Worm (Caenorhabditis elegans) whole organism, L1 larva: Measurements from ENCODE around the gene T27E4.7.

Source experiments
- C16A3.4 ChIP-seq: fragments of 150-350 bp; optimal IDR thresholded peaks from 2 replicates; lab custom pipeline; 2014; ENCODE audit warnings: missing biosample characterization, missing genetic modification characterization
- C34B4.2 ChIP-seq: sonication (generic microtip); optimal IDR thresholded peaks from 2 replicates; lab custom pipeline; 2017; ENCODE audit warnings: mild to moderate bottlenecking, missing genetic modification characterization, missing compliant biosample characterization
- Y116A8C.19 ChIP-seq: sonication (generic microtip); optimal IDR thresholded peaks from 2 replicates; lab custom pipeline; 2016; ENCODE audit warnings: missing compliant biosample characterization, missing genetic modification characterization, borderline replicate concordance
- aha-1 ChIP-seq: fragments of 150-350 bp; optimal IDR thresholded peaks from 2 replicates; lab custom pipeline; 2014; ENCODE audit warnings: missing biosample characterization, missing genetic modification characterization
- alr-1 ChIP-seq: fragments of 200-800 bp; sonication (Bioruptor generic); optimal IDR thresholded peaks from 2 replicates; lab custom pipeline; 2018; ENCODE audit warnings: borderline replicate concordance, mild to moderate bottlenecking, missing genetic modification characterization, missing compliant biosample characterization
- aly-2 ChIP-seq: fragments of 150-350 bp; optimal IDR thresholded peaks from 2 replicates; lab custom pipeline; 2014; ENCODE audit warnings: missing biosample characterization, missing genetic modification characterization
- ama-1 ChIP-seq: fragments of 150-350 bp; optimal IDR thresholded peaks from 2 replicates; lab custom pipeline; 2014
- blmp-1 ChIP-seq: fragments of 150-350 bp; optimal IDR thresholded peaks from 2 replicates; lab custom pipeline; 2014; ENCODE audit warnings: missing biosample characterization, missing genetic modification characterization
- ceh-90 ChIP-seq: sonication (generic microtip); optimal IDR thresholded peaks from 2 replicates; lab custom pipeline; 2016; ENCODE audit warnings: missing genetic modification characterization, missing compliant biosample characterization
- dsc-1 ChIP-seq: sonication (generic microtip); optimal IDR thresholded peaks from 2 replicates; lab custom pipeline; 2016; ENCODE audit warnings: mild to moderate bottlenecking, missing genetic modification characterization, missing compliant biosample characterization
- efl-1 ChIP-seq, 4 experiments: fragments of 150-350 bp; optimal IDR thresholded peaks in 3 of 4; peaks in 1 of 4; 1 replicate in 1 of 4; 2 replicates in 3 of 4; lab custom pipeline; 2014; ENCODE audit warnings: missing biosample characterization in 2 of 4, missing genetic modification characterization in 2 of 4, missing genetic modification reagents in 2 of 4
- efl-3 ChIP-seq: fragments of 200-800 bp; sonication (Bioruptor generic); optimal IDR thresholded peaks from 2 replicates; lab custom pipeline; 2018; ENCODE audit warnings: mild to moderate bottlenecking, missing genetic modification characterization, missing compliant biosample characterization
- egl-13 ChIP-seq: sonication (generic microtip); optimal IDR thresholded peaks from 2 replicates; lab custom pipeline; 2016; ENCODE audit warnings: missing genotype, missing genetic modification reagents, missing genetic modification characterization, missing compliant biosample characterization
- elt-2 ChIP-seq: sonication (generic microtip); optimal IDR thresholded peaks from 2 replicates; lab custom pipeline; 2016; ENCODE audit warnings: missing genetic modification characterization, mild to moderate bottlenecking, inconsistent platforms, missing compliant biosample characterization, missing genetic modification reagents
- elt-3 ChIP-seq, 6 experiments: fragments of 150-350 bp in 1 of 6; sonication (generic microtip); optimal IDR thresholded peaks; 2 replicates each; lab custom pipeline; 2017 to 2018; ENCODE audit warnings: missing biosample characterization in 6 of 6, missing genetic modification characterization in 6 of 6, inconsistent platforms in 1 of 6
- fkh-4 ChIP-seq: sonication (generic microtip); optimal IDR thresholded peaks from 2 replicates; lab custom pipeline; 2016; ENCODE audit warnings: missing compliant biosample characterization, missing genetic modification characterization, borderline replicate concordance
- grh-1 ChIP-seq: fragments of 200-800 bp; sonication (Bioruptor generic); IDR thresholded peaks from 2 replicates; pipeline ENCODE4 v1.3.6; 2022; ENCODE audit warnings: missing genetic modification reagents, missing genetic modification characterization, missing compliant biosample characterization
- hlh-4 ChIP-seq: sonication (generic microtip); optimal IDR thresholded peaks from 2 replicates; lab custom pipeline; 2016; ENCODE audit warnings: mild to moderate bottlenecking, missing genetic modification characterization, missing compliant biosample characterization
- hpl-2 ChIP-seq: fragments of 150-350 bp; optimal IDR thresholded peaks from 2 replicates; lab custom pipeline; 2014; ENCODE audit warnings: missing biosample characterization, missing genetic modification reagents, missing genetic modification characterization
- isw-1 ChIP-seq: fragments of 200-800 bp; sonication (Bioruptor generic); IDR thresholded peaks from 2 replicates; pipeline ENCODE4 v1.3.6; 2022; ENCODE audit warnings: missing genetic modification characterization, missing compliant biosample characterization
- jun-1 ChIP-seq: fragments of 150-350 bp; optimal IDR thresholded peaks from 2 replicates; lab custom pipeline; 2014; ENCODE audit warnings: missing biosample characterization, missing genetic modification reagents, missing genetic modification characterization
- lin-13 ChIP-seq: fragments of 150-350 bp; optimal IDR thresholded peaks from 2 replicates; lab custom pipeline; 2014; ENCODE audit warnings: missing biosample characterization, missing genetic modification reagents, missing genetic modification characterization
- lin-14 ChIP-seq: fragments of 200-800 bp; sonication (Bioruptor generic); optimal IDR thresholded peaks from 2 replicates; lab custom pipeline; 2018; ENCODE audit warnings: mild to moderate bottlenecking, missing genetic modification characterization, moderate library complexity, missing compliant biosample characterization
- lin-15B ChIP-seq: fragments of 150-350 bp; sonication (generic microtip); optimal IDR thresholded peaks from 3 replicates; lab custom pipeline; 2014; ENCODE audit warnings: missing biosample characterization, missing genetic modification characterization
- lin-39 ChIP-seq: fragments of 150-350 bp; optimal IDR thresholded peaks from 2 replicates; lab custom pipeline; 2014; ENCODE audit warnings: missing biosample characterization, missing genetic modification reagents, missing genetic modification characterization
- mab-9 ChIP-seq: fragments of 200-800 bp; sonication (Bioruptor generic); IDR thresholded peaks from 2 replicates; pipeline ENCODE4 v1.3.6; 2022; ENCODE audit warnings: missing genetic modification reagents, missing genetic modification characterization, missing compliant biosample characterization
- mef-2 ChIP-seq: fragments of 150-350 bp; optimal IDR thresholded peaks from 2 replicates; lab custom pipeline; 2014; ENCODE audit warnings: missing biosample characterization, missing genetic modification characterization
- nhr-11 ChIP-seq: fragments of 150-350 bp; optimal IDR thresholded peaks from 2 replicates; lab custom pipeline; 2014; ENCODE audit warnings: missing biosample characterization, missing genetic modification characterization
- nhr-12 ChIP-seq: sonication (generic microtip); optimal IDR thresholded peaks from 2 replicates; lab custom pipeline; 2017; ENCODE audit warnings: missing biosample characterization, missing genetic modification characterization
- nhr-19 ChIP-seq: fragments of 200-800 bp; sonication (Bioruptor generic); conservative IDR thresholded peaks from 2 replicates; pipeline ENCODE4 v1.3.6; 2022; ENCODE audit warnings: missing genetic modification characterization, missing compliant biosample characterization
- nhr-20 ChIP-seq: sonication (generic microtip); optimal IDR thresholded peaks from 2 replicates; lab custom pipeline; 2016; ENCODE audit warnings: mild to moderate bottlenecking, missing genetic modification characterization, missing compliant biosample characterization
- nhr-237 ChIP-seq: fragments of 150-350 bp; optimal IDR thresholded peaks from 2 replicates; lab custom pipeline; 2014; ENCODE audit warnings: missing biosample characterization, missing genetic modification characterization
- nhr-47 ChIP-seq: sonication (generic microtip); optimal IDR thresholded peaks from 2 replicates; lab custom pipeline; 2016; ENCODE audit warnings: mild to moderate bottlenecking, missing genetic modification characterization, moderate library complexity, missing compliant biosample characterization
- nhr-71 ChIP-seq: sonication (generic microtip); optimal IDR thresholded peaks from 2 replicates; lab custom pipeline; 2016; ENCODE audit warnings: mild to moderate bottlenecking, missing genetic modification characterization, moderate library complexity, missing compliant biosample characterization
- nhr-84 ChIP-seq: sonication (generic microtip); optimal IDR thresholded peaks from 2 replicates; lab custom pipeline; 2017; ENCODE audit warnings: missing biosample characterization, missing genetic modification characterization
- pag-3 ChIP-seq: sonication (generic microtip); optimal IDR thresholded peaks from 2 replicates; lab custom pipeline; 2017; ENCODE audit warnings: missing genetic modification characterization, mild to moderate bottlenecking, missing compliant biosample characterization, antibody characterized with exemption, borderline replicate concordance; ENCODE audit not compliant: insufficient read depth
- rnt-1 ChIP-seq: sonication (generic microtip); optimal IDR thresholded peaks from 2 replicates; lab custom pipeline; 2016; ENCODE audit warnings: mild to moderate bottlenecking, missing genetic modification characterization, moderate library complexity, missing compliant biosample characterization
- snpc-4 ChIP-seq: fragments of 150-350 bp; optimal IDR thresholded peaks from 2 replicates; lab custom pipeline; 2014; ENCODE audit warnings: missing biosample characterization, missing genetic modification characterization
- sox-4 ChIP-seq: sonication (generic microtip); optimal IDR thresholded peaks from 2 replicates; lab custom pipeline; 2016; ENCODE audit warnings: missing genetic modification characterization, missing compliant biosample characterization
- swsn-7 ChIP-seq: sonication (generic microtip); optimal IDR thresholded peaks from 2 replicates; lab custom pipeline; 2016; ENCODE audit warnings: missing genetic modification characterization, missing compliant biosample characterization
- tbx-2 ChIP-seq: sonication (generic microtip); optimal IDR thresholded peaks from 2 replicates; lab custom pipeline; 2016; ENCODE audit warnings: missing genetic modification characterization, missing compliant biosample characterization
- tlp-1 ChIP-seq: fragments of 150-350 bp; optimal IDR thresholded peaks from 2 replicates; lab custom pipeline; 2014; ENCODE audit warnings: missing biosample characterization, missing genetic modification characterization
- unc-30 ChIP-seq: sonication (generic microtip); optimal IDR thresholded peaks from 2 replicates; lab custom pipeline; 2017; ENCODE audit warnings: missing biosample characterization, missing genetic modification characterization
- unc-62 ChIP-seq: fragments of 150-350 bp; optimal IDR thresholded peaks from 2 replicates; lab custom pipeline; 2014; ENCODE audit warnings: missing biosample characterization, missing genetic modification reagents, missing genetic modification characterization
- vab-15 ChIP-seq: sonication (generic microtip); optimal IDR thresholded peaks from 2 replicates; lab custom pipeline; 2017; ENCODE audit warnings: missing genotype, mild to moderate bottlenecking, missing genetic modification characterization, missing compliant biosample characterization
- zag-1 ChIP-seq: fragments of 150-350 bp; optimal IDR thresholded peaks from 2 replicates; lab custom pipeline; 2014; ENCODE audit warnings: missing biosample characterization, missing genetic modification characterization
- zip-4 ChIP-seq: fragments of 200-800 bp; sonication (Bioruptor generic); optimal IDR thresholded peaks from 2 replicates; lab custom pipeline; 2018; ENCODE audit warnings: mild to moderate bottlenecking, missing genetic modification characterization, moderate library complexity, missing compliant biosample characterization
- ztf-4 ChIP-seq: fragments of 150-350 bp; optimal IDR thresholded peaks from 2 replicates; lab custom pipeline; 2014; ENCODE audit warnings: missing biosample characterization, missing genetic modification characterization

The T27E4.7 gene

DNA sequence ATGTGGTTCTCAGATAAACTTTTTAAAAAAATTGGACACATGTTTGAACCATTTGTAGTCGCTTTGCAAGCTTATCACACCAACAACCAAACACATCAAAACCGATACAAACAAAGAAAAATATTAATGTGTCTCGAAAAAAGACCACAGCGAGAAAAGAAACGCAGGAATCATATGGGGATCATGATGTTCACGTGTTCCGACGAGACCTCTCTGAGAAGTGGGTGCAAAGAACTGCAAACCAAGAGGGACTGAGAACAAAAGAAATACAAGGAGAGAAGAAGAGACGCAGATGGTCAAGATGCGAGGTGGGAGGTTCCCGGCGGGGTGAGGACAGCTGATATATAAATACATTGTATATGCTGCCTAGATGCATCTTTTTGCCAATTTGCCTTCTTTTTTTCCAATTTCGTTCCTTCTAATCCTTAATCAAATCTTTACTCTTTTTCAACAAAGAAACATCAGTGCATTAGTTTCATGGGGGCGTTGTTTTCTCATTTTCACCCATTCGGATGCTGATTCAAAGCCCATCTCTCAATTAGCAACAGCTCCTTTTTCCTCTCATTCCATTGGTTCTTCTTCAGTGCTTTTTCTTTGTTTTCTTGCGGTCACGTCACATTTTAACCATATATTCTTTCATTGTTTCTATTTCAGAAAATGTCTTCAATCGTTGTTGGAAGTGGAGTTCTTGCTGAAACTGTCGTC is 19.6 kb upstream of the T27E4.7 start, which contains the start of gene F21C10.10 (continued):
- no peak for TF ChIP-seq unc-62 (GFP tag; lab: Kevin White, UChicago)
- TF ChIP-seq efl-1 (optimal IDR thresholded peaks at IDR 0.05; lab: Kevin White, UChicago), result peak; percentile 46 to 51
- TF ChIP-seq efl-1 (GFP tag; optimal IDR thresholded peaks at IDR 0.05 in 1 of 2; lab: Kevin White, UChicago), result peak; percentile 28 to 95
- peak; percentile 41 for TF ChIP-seq jun-1
- peak; percentile 94 for TF ChIP-seq nhr-71 (tag; lab: Kevin White, UChicago)
- TF ChIP-seq unc-30 (tag; lab: Kevin White, UChicago), result no peak
- TF ChIP-seq grh-1 (GFP tag; lab: Robert Waterston, UW), result peak; percentile 67
- no peak for TF ChIP-seq mef-2
- 0 out of 2 replicates have a peak, but pooled peaks have one; percentile 7 for TF ChIP-seq mab-9 (GFP tag; lab: Robert Waterston, UW)
- no peak for TF ChIP-seq nhr-84
- no peak for TF ChIP-seq aha-1
- TF ChIP-seq zag-1 (tag; lab: Kevin White, UChicago), result no peak
- peak; percentile 75 for TF ChIP-seq C16A3.4 (tag; lab: Kevin White, UChicago)
- TF ChIP-seq ztf-4 (tag; lab: Kevin White, UChicago), result peak; percentile 65
- peak; percentile 96 for TF ChIP-seq nhr-19
- TF ChIP-seq hpl-2, result no peak
- TF ChIP-seq blmp-1, result peak; percentile 83
- TF ChIP-seq Y116A8C.19 (tag; lab: Kevin White, UChicago), result no peak
- no peak for TF ChIP-seq isw-1 (GFP tag; lab: Robert Waterston, UW)
- TF ChIP-seq elt-3 (tag; optimal IDR thresholded peaks at IDR 0.05; lab: Kevin White, UChicago), result peak in 3 of 6 experiments; percentile 59 to 91 (median 81)
- peak; percentile 70 for TF ChIP-seq nhr-47
- no peak for TF ChIP-seq ceh-90 (tag; lab: Kevin White, UChicago)
- TF ChIP-seq lin-15B (tag; lab: Kevin White, UChicago), result no peak
- no peak for TF ChIP-seq pag-3 (tag; lab: Kevin White, UChicago)
- TF ChIP-seq tlp-1 (tag; lab: Kevin White, UChicago), result no peak
- TF ChIP-seq nhr-12 (tag; lab: Kevin White, UChicago), result no peak
- no peak for TF ChIP-seq zip-4 (GFP tag; lab: Kevin White, UChicago)
- no peak for TF ChIP-seq ama-1 (lab: Kevin White, UChicago)
- TF ChIP-seq nhr-11 (tag; lab: Kevin White, UChicago), result peak; percentile 23
- peak; percentile 62 for TF ChIP-seq swsn-7
- TF ChIP-seq alr-1, result no peak
- no peak for TF ChIP-seq sox-4 (tag; lab: Kevin White, UChicago)
- TF ChIP-seq lin-13 (GFP tag; lab: Kevin White, UChicago), result peak; percentile 59
- peak; percentile 94 for TF ChIP-seq lin-14 (GFP tag; lab: Kevin White, UChicago)
- no peak for TF ChIP-seq egl-13 (tag; lab: Kevin White, UChicago)
- TF ChIP-seq elt-2 (tag; lab: Kevin White, UChicago), result peak; percentile 83
- TF ChIP-seq hlh-4, result no peak
- TF ChIP-seq nhr-20, result peak; percentile 97
- peak; percentile 67 for TF ChIP-seq snpc-4 (tag; lab: Kevin White, UChicago)
- no peak for TF ChIP-seq lin-39
- no peak for TF ChIP-seq aly-2 (tag; lab: Kevin White, UChicago)
- no peak for TF ChIP-seq nhr-237 (tag; lab: Kevin White, UChicago)
- TF ChIP-seq fkh-4 (tag; lab: Kevin White, UChicago), result no peak
- TF ChIP-seq vab-15 (tag; lab: Kevin White, UChicago), result no peak
- TF ChIP-seq C34B4.2 (tag; lab: Kevin White, UChicago), result no peak
- peak; percentile 86 for TF ChIP-seq tbx-2 (tag; lab: Kevin White, UChicago)
- peak; percentile 21 for TF ChIP-seq dsc-1 (tag; lab: Kevin White, UChicago)
- TF ChIP-seq efl-3 (GFP tag; lab: Kevin White, UChicago), result no peak
- TF ChIP-seq rnt-1 (tag; lab: Kevin White, UChicago), result peak; percentile 67
